Worm (Caenorhabditis elegans) whole organism, L4 larva: ENCODE measurements around the gene R07D5.2.

ENCODE experiments used
- ZK546.5 ChIP-seq, 2 experiments: sonication (generic microtip); optimal IDR thresholded peaks; 2 replicates each; lab custom pipeline; 2017; ENCODE audit warnings: missing biosample characterization in 2 of 2, missing genetic modification characterization in 2 of 2
- aly-2 ChIP-seq: sonication (generic microtip); optimal IDR thresholded peaks from 2 replicates; lab custom pipeline; 2018; ENCODE audit warnings: missing biosample characterization, missing genetic modification characterization
- ama-1 ChIP-seq: fragments of 150-350 bp; optimal IDR thresholded peaks from 2 replicates; lab custom pipeline; 2014; ENCODE audit warnings: inconsistent platforms, mixed read lengths
- arid-1 ChIP-seq: fragments of 200-800 bp; sonication (Bioruptor generic); conservative IDR thresholded peaks from 2 replicates; pipeline ENCODE4 v1.3.6; 2022; ENCODE audit warnings: missing genetic modification reagents, missing genetic modification characterization, missing compliant biosample characterization
- ceh-82 ChIP-seq: sonication (generic microtip); optimal IDR thresholded peaks from 2 replicates; lab custom pipeline; 2017; ENCODE audit warnings: missing biosample characterization, missing genetic modification characterization
- daf-16 ChIP-seq, 3 experiments: sonication (generic microtip); optimal IDR thresholded peaks; 2 replicates each; lab custom pipeline; 2016 to 2017; ENCODE audit warnings: missing genetic modification characterization in 3 of 3, missing genetic modification reagents in 3 of 3, mild to moderate bottlenecking in 2 of 3, missing compliant biosample characterization in 2 of 3, missing biosample characterization in 1 of 3, moderate library complexity in 1 of 3
- hlh-11 ChIP-seq: fragments of 200-800 bp; sonication (Bioruptor generic); optimal IDR thresholded peaks from 2 replicates; lab custom pipeline; 2018; ENCODE audit warnings: mild to moderate bottlenecking, missing genetic modification characterization, missing compliant biosample characterization
- mdl-1 ChIP-seq, 2 experiments: fragments of 150-350 bp in 1 of 2; sonication (generic microtip) in 1 of 2; optimal IDR thresholded peaks; 2 replicates each; lab custom pipeline; 2014 to 2017; ENCODE audit warnings: missing biosample characterization in 2 of 2, missing genetic modification characterization in 2 of 2
- unc-62 ChIP-seq, 3 experiments: fragments of 150-350 bp in 1 of 3; sonication (generic microtip); optimal IDR thresholded peaks in 2 of 3; peaks in 1 of 3; 1 replicate in 1 of 3; 2 replicates in 2 of 3; lab custom pipeline; 2014 to 2017; ENCODE audit warnings: missing biosample characterization in 3 of 3, missing genetic modification characterization in 3 of 3, missing genetic modification reagents in 3 of 3, missing genotype in 1 of 3
- zag-1 ChIP-seq: fragments of 150-350 bp; optimal IDR thresholded peaks from 2 replicates; lab custom pipeline; 2014; ENCODE audit warnings: missing biosample characterization, missing genetic modification characterization
- ztf-11 ChIP-seq: fragments of 150-350 bp; optimal IDR thresholded peaks from 2 replicates; lab custom pipeline; 2014; ENCODE audit warnings: missing biosample characterization, missing genetic modification characterization

DNA sequence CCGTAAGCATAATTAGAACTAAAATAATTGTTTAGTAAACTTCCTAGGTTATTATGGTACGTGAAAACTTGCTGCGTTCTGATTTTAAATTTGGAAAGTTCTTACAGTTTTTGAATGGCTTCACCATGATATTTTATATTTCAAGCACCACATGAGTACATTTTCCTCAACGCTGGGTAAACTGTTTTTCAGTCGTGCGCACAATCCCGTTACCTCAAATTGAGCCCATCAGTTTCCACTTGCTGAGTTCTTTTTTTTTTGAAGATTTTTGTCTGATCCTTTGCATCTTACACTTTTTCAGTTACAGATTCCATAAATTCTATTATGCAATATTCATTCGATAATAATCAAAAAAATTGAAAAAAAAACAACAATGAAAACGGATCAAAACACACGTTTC, 4.1 kb upstream of the R07D5.2 start:
- TF ChIP-seq zag-1 (tag; lab: Kevin White, UChicago): no peak
- no peak for TF ChIP-seq hlh-11
- TF ChIP-seq arid-1: no peak
- TF ChIP-seq ama-1: no peak
- no peak for TF ChIP-seq mdl-1 (tag; optimal IDR thresholded peaks at IDR 0.05; lab: Kevin White, UChicago)
- TF ChIP-seq ztf-11: no peak
- no peak for TF ChIP-seq ceh-82
- TF ChIP-seq daf-16 (GFP tag; optimal IDR thresholded peaks at IDR 0.05; lab: Kevin White, UChicago): no peak
- TF ChIP-seq daf-16 (tag; optimal IDR thresholded peaks at IDR 0.05; lab: Kevin White, UChicago): no peak
- no peak for TF ChIP-seq aly-2 (tag; lab: Kevin White, UChicago)
- no peak for TF ChIP-seq ZK546.5 (tag; optimal IDR thresholded peaks at IDR 0.05; lab: Kevin White, UChicago)
- TF ChIP-seq unc-62 (GFP tag; optimal IDR thresholded peaks at IDR 0.05 in 1 of 2; lab: Kevin White, UChicago): no peak
- TF ChIP-seq unc-62 (tag; optimal IDR thresholded peaks at IDR 0.05; lab: Kevin White, UChicago): no peak
